Worm (Caenorhabditis elegans) whole organism, L2 larva: ENCODE data around the gene cest-24.

Experiments used
- ZK546.5 ChIP-seq: sonication (generic microtip); optimal IDR thresholded peaks from 2 replicates; lab custom pipeline; 2017; ENCODE audit warnings: missing biosample characterization, missing genetic modification characterization
- alr-1 ChIP-seq: fragments of 150-350 bp; optimal IDR thresholded peaks from 2 replicates; lab custom pipeline; 2014; ENCODE audit warnings: missing biosample characterization, missing genetic modification characterization
- ama-1 ChIP-seq: fragments of 150-350 bp; optimal IDR thresholded peaks from 2 replicates; lab custom pipeline; 2018; ENCODE audit warnings: inconsistent platforms
- crh-2 ChIP-seq: sonication (generic microtip); optimal IDR thresholded peaks from 2 replicates; lab custom pipeline; 2017; ENCODE audit warnings: missing biosample characterization, missing genetic modification characterization
- lin-13 ChIP-seq: fragments of 150-350 bp; optimal IDR thresholded peaks from 2 replicates; lab custom pipeline; 2014; ENCODE audit warnings: missing biosample characterization, missing genetic modification reagents, missing genetic modification characterization
- lin-39 ChIP-seq: fragments of 150-350 bp; optimal IDR thresholded peaks from 2 replicates; lab custom pipeline; 2014; ENCODE audit warnings: missing biosample characterization, missing genetic modification reagents, missing genetic modification characterization
- mbf-1 ChIP-seq: sonication (generic microtip); optimal IDR thresholded peaks from 2 replicates; lab custom pipeline; 2017; ENCODE audit warnings: missing biosample characterization, missing genetic modification characterization
- mdl-1 ChIP-seq, 2 experiments: fragments of 150-350 bp in 1 of 2; sonication (generic microtip) in 1 of 2; optimal IDR thresholded peaks; 2 replicates each; lab custom pipeline; 2017; ENCODE audit warnings: missing biosample characterization in 2 of 2, missing genetic modification characterization in 2 of 2
- nhr-12 ChIP-seq: fragments of 150-350 bp; optimal IDR thresholded peaks from 2 replicates; lab custom pipeline; 2014; ENCODE audit warnings: missing biosample characterization, missing genetic modification characterization
- skn-1 ChIP-seq: sonication (generic microtip); optimal IDR thresholded peaks from 2 replicates; lab custom pipeline; 2017; ENCODE audit warnings: missing biosample characterization, missing genetic modification characterization
- unc-62 ChIP-seq: fragments of 150-350 bp; optimal IDR thresholded peaks from 2 replicates; lab custom pipeline; 2014; ENCODE audit warnings: missing biosample characterization, missing genetic modification reagents, missing genetic modification characterization
- ztf-11 ChIP-seq: sonication (generic microtip); optimal IDR thresholded peaks from 2 replicates; lab custom pipeline; 2017; ENCODE audit warnings: missing biosample characterization, missing genetic modification characterization

DNA sequence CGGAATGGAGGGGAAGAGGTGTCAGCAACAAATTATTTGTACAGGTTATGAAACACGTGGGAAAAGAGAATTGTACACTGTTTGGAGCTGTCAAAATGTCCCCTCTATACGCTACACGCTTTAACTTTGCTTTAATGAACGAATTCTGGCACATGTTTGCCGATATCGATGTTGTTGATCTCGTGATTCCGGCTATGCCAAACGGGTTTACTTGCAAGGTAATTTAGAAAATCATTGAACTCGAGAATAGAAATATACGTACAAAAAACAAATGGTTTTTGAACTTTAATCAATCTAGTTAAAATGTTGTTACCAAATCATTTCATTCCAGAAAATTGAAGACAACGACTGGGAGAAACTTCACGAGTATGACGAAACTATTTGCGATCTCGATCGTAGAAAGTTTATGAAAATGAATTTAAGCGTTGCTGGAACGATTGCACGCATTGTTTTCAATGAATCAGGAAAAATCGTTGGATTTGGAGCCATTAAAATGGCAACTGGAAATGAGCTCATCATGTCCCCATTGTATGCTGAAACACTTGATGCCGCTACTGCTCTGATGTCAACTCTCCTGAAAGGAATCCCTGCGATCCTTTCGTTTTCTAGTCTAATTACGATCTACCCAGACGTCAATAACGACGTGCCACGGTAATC is 39.4 kb upstream of the cest-24 start:
- TF ChIP-seq unc-62 (GFP tag; lab: Kevin White, UChicago) (no peak), ama-1 (lab: Kevin White, UChicago) (peak; percentile 30), lin-13 (GFP tag; lab: Kevin White, UChicago) (no peak), nhr-12 (tag; lab: Kevin White, UChicago) (no peak), lin-39 (tag; lab: Kevin White, UChicago) (no peak), mbf-1 (tag; lab: Kevin White, UChicago) (no peak), mdl-1 (tag; optimal IDR thresholded peaks at IDR 0.05; lab: Kevin White, UChicago) (no peak), alr-1 (no peak), crh-2 (no peak), ztf-11 (tag; lab: Kevin White, UChicago) (no peak), skn-1 (tag; lab: Kevin White, UChicago) (no peak), ZK546.5 (tag; lab: Kevin White, UChicago) (no peak)
